Fruit fly (Drosophila melanogaster) Kc167 (cell line): ENCODE results near the gene CG32040.

Source experiments
- Myc ChIP-seq: fragments of >200 bp; optimal IDR thresholded peaks from 2 replicates; lab custom pipeline; 2017; ENCODE audit warnings: missing external identifiers
- Sin3A ChIP-seq: fragments of >200 bp; optimal IDR thresholded peaks from 2 replicates; lab custom pipeline; 2018; ENCODE audit warnings: missing external identifiers
- h ChIP-seq: fragments of >200 bp; optimal IDR thresholded peaks from 3 replicates; lab custom pipeline; 2018; ENCODE audit warnings: missing external identifiers
- insv ChIP-seq: fragments of >200 bp; optimal IDR thresholded peaks from 3 replicates; lab custom pipeline; 2018; ENCODE audit warnings: missing external identifiers
- psq ChIP-seq: fragments of >200 bp; optimal IDR thresholded peaks from 2 replicates; lab custom pipeline; 2017; ENCODE audit warnings: missing external identifiers
- ttk ChIP-seq: sonication (Bioruptor generic); optimal IDR thresholded peaks from 2 replicates; lab custom pipeline; 2017; ENCODE audit warnings: missing external identifiers

The CG32040 gene

dm6 chr3L:9370907-9371365, 17.1 kb downstream of the CG32040 start, which contains the start of gene Fdx1:
Gene Fdx1 (minus strand): TSS chr3L:9371238.
- TF ChIP-seq Sin3A (no peak), psq (no peak), ttk (lab: Kevin White, UChicago) (no peak)

- TF ChIP-seq h = no peak
- no peak for TF ChIP-seq Sin3A
- no peak for TF ChIP-seq insv
- no peak for TF ChIP-seq Myc (lab: Kevin White, UChicago)
- no peak for TF ChIP-seq ttk (lab: Kevin White, UChicago)
- TF ChIP-seq psq = no peak
These were observed 18.6 kb downstream of the CG32040 start, which contains the start of the genes Hsp67Bc, CG4456 and Hsp22 for dm6 chr3L:9372278-9372975. Gene Hsp67Bc (minus strand): TSS chr3L:9372497. Gene CG4456 (plus strand): TSS chr3L:9372722. Gene Hsp22 (plus strand): TSS chr3L:9372931.

- TF ChIP-seq insv = no peak
- no peak for TF ChIP-seq Myc (lab: Kevin White, UChicago)
- TF ChIP-seq h = no peak
- TF ChIP-seq ttk (lab: Kevin White, UChicago) = no peak
- no peak for TF ChIP-seq Sin3A
- no peak for TF ChIP-seq psq
These were observed 19.7 kb downstream of the CG32040 start for dm6 chr3L:9373374-9374004.

- TF ChIP-seq Myc (lab: Kevin White, UChicago) (no peak), Sin3A (no peak), ttk (lab: Kevin White, UChicago) (no peak), psq (no peak), insv (no peak), h (no peak)
These were observed 21.3 kb downstream of the CG32040 start, which contains the start of gene CG4461 for dm6 chr3L:9375130-9375529. Gene CG4461 (plus strand): TSS chr3L:9375430.

dm6 chr3L:9376573-9376972, 22.7 kb downstream of the CG32040 start:
- TF ChIP-seq psq = no peak
- no peak for TF ChIP-seq h
- no peak for TF ChIP-seq Sin3A
- TF ChIP-seq insv = no peak
- TF ChIP-seq Myc (lab: Kevin White, UChicago) = no peak
- TF ChIP-seq ttk (lab: Kevin White, UChicago) = no peak

dm6 chr3L:9377198-9378035, 23.6 kb downstream of the CG32040 start, which contains the start of gene Hsp26:
Gene Hsp26 (minus strand): TSS chr3L:9377427.
- no peak for TF ChIP-seq insv
- no peak for TF ChIP-seq Myc (lab: Kevin White, UChicago)
- TF ChIP-seq psq = no peak
- no peak for TF ChIP-seq Sin3A
- no peak for TF ChIP-seq h
- TF ChIP-seq ttk (lab: Kevin White, UChicago) = no peak

dm6 chr3L:9379484-9380343, 25.9 kb downstream of the CG32040 start, which contains the start of gene Hsp67Ba:
Gene Hsp67Ba (minus strand): TSS chr3L:9379534.
- TF ChIP-seq psq = no peak
- TF ChIP-seq Myc (lab: Kevin White, UChicago) = no peak
- no peak for TF ChIP-seq h
- TF ChIP-seq ttk (lab: Kevin White, UChicago) = no peak

dm6 chr3L:9380344-9380849, 26.6 kb downstream of the CG32040 start:
- TF ChIP-seq Sin3A (no peak), insv (no peak), ttk (lab: Kevin White, UChicago) (no peak), psq (no peak), Myc (lab: Kevin White, UChicago) (no peak), h (no peak)

dm6 chr3L:9381602-9382001, 27.8 kb downstream of the CG32040 start, which contains the start of gene Hsp23:
Gene Hsp23 (plus strand): TSS chr3L:9381882.
- TF ChIP-seq h (no peak), psq (no peak), Myc (lab: Kevin White, UChicago) (no peak), insv (no peak), ttk (lab: Kevin White, UChicago) (no peak), Sin3A (no peak)

dm6 chr3L:9383345-9384075, 29.7 kb downstream of the CG32040 start, which contains the start of gene Hsp27:
Gene Hsp27 (plus strand): TSS chr3L:9384063.
- no peak for TF ChIP-seq ttk (lab: Kevin White, UChicago)
- TF ChIP-seq Myc (lab: Kevin White, UChicago) = no peak
